Fruit fly (Drosophila melanogaster): ENCODE data around the gene Ugt302K1.

Ugt302K1 gene

dm6 chr3R:11199227-11199835 is 45.7 kb upstream of the Ugt302K1 start:
- TF ChIP-seq CG5245 (GFP tag; optimal IDR thresholded peaks at IDR 0.05) (no peak), C15 (GFP tag; IDR thresholded peaks at IDR 0.05) (no peak), Ets65A (GFP tag) (peak; percentile 25), sqz (GFP tag; optimal IDR thresholded peaks at IDR 0.05) (no peak), Taf1 (GFP tag; IDR thresholded peaks at IDR 0.05) (no peak), Deaf1 (tag; optimal IDR thresholded peaks at IDR 0.05) (peak; percentile 23), Rx (GFP tag; IDR thresholded peaks at IDR 0.05) (no peak), Rfx (GFP tag; IDR thresholded peaks at IDR 0.05) (no peak), CG31224 (GFP tag; IDR thresholded peaks at IDR 0.05) (peak; percentile 74), CG7745 (tag; optimal IDR thresholded peaks at IDR 0.05) (peak; percentile 29), mirr (GFP tag; optimal IDR thresholded peaks at IDR 0.05) (peak; percentile 86), CG11247 (GFP tag; IDR thresholded peaks at IDR 0.05) (0 out of 2 replicates have a peak, but pooled peaks have one; percentile 29), TFAM (GFP tag; optimal IDR thresholded peaks at IDR 0.05) (no peak), CG34376 (GFP tag; optimal IDR thresholded peaks at IDR 0.05) (peak; percentile 64), grn (GFP tag; optimal IDR thresholded peaks at IDR 0.05) (peak; percentile 87), salm (tag; optimal IDR thresholded peaks at IDR 0.05) (peak; percentile 11), sd (tag; optimal IDR thresholded peaks at IDR 0.05) (peak; percentile 82), vnd (GFP tag; IDR thresholded peaks at IDR 0.05; ENCODE audit: partially characterized antibody) (0 out of 3 replicates have a peak, but pooled peaks have one; percentile 31), Hsf (GFP tag; optimal IDR thresholded peaks at IDR 0.05) (no peak), CG12769 (tag; optimal IDR thresholded peaks at IDR 0.05) (peak; percentile 6), dimm (GFP tag; IDR thresholded peaks at IDR 0.05) (no peak), HLH3B (GFP tag; IDR thresholded peaks at IDR 0.05) (no peak), CG13296 (GFP tag; optimal IDR thresholded peaks at IDR 0.05) (no peak), exex (tag; optimal IDR thresholded peaks at IDR 0.05) (peak; percentile 98), GATAe (GFP tag; conservative IDR thresholded peaks at IDR 0.05) (peak; percentile 21; the same call in 1 of the 2 replicates), gem (tag; optimal IDR thresholded peaks at IDR 0.05) (peak; percentile 41), CG6654 (GFP tag; optimal IDR thresholded peaks at IDR 0.05) (no peak), sug (tag; optimal IDR thresholded peaks at IDR 0.05) (peak; percentile 97), gce (GFP tag; IDR thresholded peaks at IDR 0.05) (no peak), CG12104 (GFP tag; optimal IDR thresholded peaks at IDR 0.05) (no peak), BtbVII (GFP tag; optimal IDR thresholded peaks at IDR 0.05) (peak; percentile 32), CG5180 (GFP tag; optimal IDR thresholded peaks at IDR 0.05) (no peak), Med (GFP tag) (peak; percentile 50), en (GFP tag; optimal IDR thresholded peaks at IDR 0.05) (no peak), Hr78 (GFP tag; optimal IDR thresholded peaks at IDR 0.05) (peak in 1 of 2 experiments; percentile 59), CG14710 (tag; optimal IDR thresholded peaks at IDR 0.05) (no peak), Hey (tag; optimal IDR thresholded peaks at IDR 0.05) (peak; percentile 83), CG15073 (GFP tag; optimal IDR thresholded peaks at IDR 0.05) (no peak), CG6765 (GFP tag; optimal IDR thresholded peaks at IDR 0.05) (peak; percentile 12), CG7357 (GFP tag; IDR thresholded peaks at IDR 0.05) (no peak), cwo (GFP tag; optimal IDR thresholded peaks at IDR 0.05) (peak; percentile 86), sob (GFP tag; IDR thresholded peaks at IDR 0.05) (0 out of 2 replicates have a peak, but pooled peaks have one; percentile 9), CG10543 (GFP tag; optimal IDR thresholded peaks at IDR 0.05) (peak; percentile 24), CG17612 (GFP tag; IDR thresholded peaks at IDR 0.05) (no peak), Pdp1 (GFP tag; optimal IDR thresholded peaks at IDR 0.05) (peak in 1 of 2 experiments; percentile 84)
